Worm (Caenorhabditis elegans) whole organism, mixed stage, embryonic: Measurements from ENCODE around the gene irld-4.

Experiments
- M03D4.4 ChIP-seq: sonication (generic microtip); optimal IDR thresholded peaks from 2 replicates; lab custom pipeline; 2017; ENCODE audit warnings: mild to moderate bottlenecking, missing genetic modification characterization, missing compliant biosample characterization
- bed-3 ChIP-seq: fragments of 200-800 bp; sonication (Bioruptor generic); optimal IDR thresholded peaks from 3 replicates; lab custom pipeline; 2018; ENCODE audit warnings: mild to moderate bottlenecking, missing genetic modification characterization, moderate library complexity, missing compliant biosample characterization
- blmp-1 ChIP-seq: fragments of 150-350 bp; optimal IDR thresholded peaks from 2 replicates; lab custom pipeline; 2014; ENCODE audit warnings: missing biosample characterization, missing genetic modification characterization
- ceh-39 ChIP-seq: fragments of 150-350 bp; optimal IDR thresholded peaks from 2 replicates; lab custom pipeline; 2014; ENCODE audit warnings: missing biosample characterization, missing genetic modification characterization
- ceh-43 ChIP-seq: fragments of 200-800 bp; sonication (Bioruptor generic); optimal IDR thresholded peaks from 2 replicates; lab custom pipeline; 2018; ENCODE audit warnings: mild to moderate bottlenecking, missing genetic modification characterization, moderate library complexity, missing compliant biosample characterization
- ces-1 ChIP-seq: fragments of 150-350 bp; optimal IDR thresholded peaks from 2 replicates; lab custom pipeline; 2014; ENCODE audit warnings: missing biosample characterization, missing genetic modification reagents, missing genetic modification characterization
- cnd-1 ChIP-seq: fragments of 200-800 bp; sonication (Bioruptor generic); optimal IDR thresholded peaks from 2 replicates; lab custom pipeline; 2018; ENCODE audit warnings: mild to moderate bottlenecking, missing genetic modification characterization, missing compliant biosample characterization
- drap-1 ChIP-seq: fragments of 200-800 bp; sonication (Bioruptor generic); optimal IDR thresholded peaks from 3 replicates; lab custom pipeline; 2018; ENCODE audit warnings: mild to moderate bottlenecking, missing genetic modification characterization, missing compliant biosample characterization
- elt-1 ChIP-seq: sonication (generic microtip); optimal IDR thresholded peaks from 2 replicates; lab custom pipeline; 2017; ENCODE audit warnings: missing genetic modification characterization, mild to moderate bottlenecking, missing compliant biosample characterization, antibody characterized with exemption, moderate library complexity, borderline replicate concordance; ENCODE audit not compliant: insufficient read depth
- elt-3 ChIP-seq: fragments of 150-350 bp; optimal IDR thresholded peaks from 2 replicates; lab custom pipeline; 2014; ENCODE audit warnings: missing biosample characterization, missing genetic modification characterization
- flh-1 ChIP-seq: fragments of 200-800 bp; sonication (Bioruptor generic); optimal IDR thresholded peaks from 2 replicates; lab custom pipeline; 2018; ENCODE audit warnings: mild to moderate bottlenecking, missing genetic modification characterization, moderate library complexity, missing compliant biosample characterization
- hlh-1 ChIP-seq: fragments of 150-350 bp; optimal IDR thresholded peaks from 2 replicates; lab custom pipeline; 2014; ENCODE audit warnings: missing biosample characterization, missing genetic modification reagents, missing genetic modification characterization
- lin-13 ChIP-seq: fragments of 150-350 bp; optimal IDR thresholded peaks from 2 replicates; lab custom pipeline; 2014; ENCODE audit warnings: missing biosample characterization, missing genetic modification characterization
- lin-32 ChIP-seq: fragments of 200-800 bp; sonication (Bioruptor generic); optimal IDR thresholded peaks from 2 replicates; lab custom pipeline; 2018; ENCODE audit warnings: mild to moderate bottlenecking, missing genetic modification characterization, missing compliant biosample characterization
- lsy-2 ChIP-seq: fragments of 150-350 bp; optimal IDR thresholded peaks from 2 replicates; lab custom pipeline; 2014; ENCODE audit warnings: missing biosample characterization, missing genetic modification characterization
- mab-5 ChIP-seq: fragments of 150-350 bp; optimal IDR thresholded peaks from 2 replicates; lab custom pipeline; 2014; ENCODE audit warnings: missing biosample characterization, missing genetic modification characterization
- mep-1 ChIP-seq: fragments of 150-350 bp; optimal IDR thresholded peaks from 2 replicates; lab custom pipeline; 2017; ENCODE audit warnings: missing biosample characterization, missing genetic modification reagents, missing genetic modification characterization, inconsistent platforms
- mls-2 ChIP-seq: sonication (generic microtip); optimal IDR thresholded peaks from 2 replicates; lab custom pipeline; 2016; ENCODE audit warnings: mild to moderate bottlenecking, missing genetic modification characterization, moderate library complexity, missing compliant biosample characterization
- nhr-12 ChIP-seq: fragments of 150-350 bp; optimal IDR thresholded peaks from 2 replicates; lab custom pipeline; 2014; ENCODE audit warnings: missing biosample characterization, missing genetic modification characterization
- nhr-2 ChIP-seq: fragments of 150-350 bp; optimal IDR thresholded peaks from 2 replicates; lab custom pipeline; 2014; ENCODE audit warnings: missing biosample characterization, missing genetic modification characterization
- nhr-237 ChIP-seq: fragments of 150-350 bp; optimal IDR thresholded peaks from 2 replicates; lab custom pipeline; 2014; ENCODE audit warnings: missing biosample characterization, missing genetic modification characterization
- nhr-28 ChIP-seq: fragments of 150-350 bp; optimal IDR thresholded peaks from 2 replicates; lab custom pipeline; 2014; ENCODE audit warnings: missing biosample characterization, missing genetic modification characterization
- nhr-76 ChIP-seq: sonication (generic microtip); optimal IDR thresholded peaks from 2 replicates; lab custom pipeline; 2017; ENCODE audit warnings: missing biosample characterization, missing genetic modification characterization
- pha-4 ChIP-seq: fragments of 150-350 bp; optimal IDR thresholded peaks from 2 replicates; lab custom pipeline; 2018; ENCODE audit warnings: missing biosample characterization, missing genetic modification reagents, missing genetic modification characterization
- sem-2 ChIP-seq: fragments of 200-800 bp; sonication (Bioruptor generic); optimal IDR thresholded peaks from 2 replicates; lab custom pipeline; 2018; ENCODE audit warnings: mild to moderate bottlenecking, missing genetic modification characterization, missing compliant biosample characterization
- snpc-4 ChIP-seq: fragments of 150-350 bp; optimal IDR thresholded peaks from 2 replicates; lab custom pipeline; 2014; ENCODE audit warnings: missing biosample characterization, missing genetic modification characterization
- sptf-1 ChIP-seq: sonication (generic microtip); optimal IDR thresholded peaks from 2 replicates; lab custom pipeline; 2017; ENCODE audit warnings: mild to moderate bottlenecking, missing genetic modification characterization, moderate library complexity, missing compliant biosample characterization
- tbx-8 ChIP-seq: fragments of 200-800 bp; sonication (Bioruptor generic); optimal IDR thresholded peaks from 2 replicates; lab custom pipeline; 2018; ENCODE audit warnings: mild to moderate bottlenecking, missing genetic modification characterization, moderate library complexity, missing compliant biosample characterization
- unc-39 ChIP-seq: fragments of 150-350 bp; optimal IDR thresholded peaks from 2 replicates; lab custom pipeline; 2014; ENCODE audit warnings: missing biosample characterization, missing genetic modification characterization
- unc-62 ChIP-seq: fragments of 150-350 bp; optimal IDR thresholded peaks from 2 replicates; lab custom pipeline; 2014; ENCODE audit warnings: missing biosample characterization, missing genetic modification reagents, missing genetic modification characterization
- zip-8 ChIP-seq: fragments of 150-350 bp; optimal IDR thresholded peaks from 2 replicates; lab custom pipeline; 2014; ENCODE audit warnings: missing biosample characterization, missing genetic modification characterization
- ztf-11 ChIP-seq: fragments of 150-350 bp; optimal IDR thresholded peaks from 2 replicates; lab custom pipeline; 2014; ENCODE audit warnings: missing biosample characterization, missing genetic modification characterization

Gene irld-4

ce11 chrIV:14617059-14617458 is 15.8 kb upstream of the irld-4 start:
- TF ChIP-seq elt-1 (no peak), unc-39 (tag; lab: Kevin White, UChicago) (no peak), bed-3 (GFP tag; lab: Kevin White, UChicago) (no peak), sptf-1 (tag; lab: Kevin White, UChicago) (no peak), lin-13 (no peak), mep-1 (no peak), nhr-28 (no peak), mab-5 (tag; lab: Kevin White, UChicago) (no peak), lsy-2 (tag; lab: Kevin White, UChicago) (no peak), blmp-1 (tag; lab: Kevin White, UChicago) (no peak), hlh-1 (tag; lab: Kevin White, UChicago) (no peak), snpc-4 (tag; lab: Kevin White, UChicago) (no peak), zip-8 (no peak)

- TF ChIP-seq pha-4 (tag; lab: Kevin White, UChicago) (peak; percentile 34), cnd-1 (tag; lab: Kevin White, UChicago) (no peak), M03D4.4 (tag; lab: Kevin White, UChicago) (no peak), nhr-28 (no peak), nhr-237 (tag; lab: Kevin White, UChicago) (no peak)
Measured at ce11 chrIV:14617498-14617897, 15.4 kb upstream of the irld-4 start.

ce11 chrIV:14617985-14618384 is 14.9 kb upstream of the irld-4 start:
- TF ChIP-seq drap-1 (GFP tag; lab: Kevin White, UChicago) (no peak), mab-5 (tag; lab: Kevin White, UChicago) (no peak), sptf-1 (tag; lab: Kevin White, UChicago) (no peak), pha-4 (tag; lab: Kevin White, UChicago) (no peak), nhr-237 (tag; lab: Kevin White, UChicago) (no peak), tbx-8 (no peak), snpc-4 (tag; lab: Kevin White, UChicago) (no peak)

DNA sequence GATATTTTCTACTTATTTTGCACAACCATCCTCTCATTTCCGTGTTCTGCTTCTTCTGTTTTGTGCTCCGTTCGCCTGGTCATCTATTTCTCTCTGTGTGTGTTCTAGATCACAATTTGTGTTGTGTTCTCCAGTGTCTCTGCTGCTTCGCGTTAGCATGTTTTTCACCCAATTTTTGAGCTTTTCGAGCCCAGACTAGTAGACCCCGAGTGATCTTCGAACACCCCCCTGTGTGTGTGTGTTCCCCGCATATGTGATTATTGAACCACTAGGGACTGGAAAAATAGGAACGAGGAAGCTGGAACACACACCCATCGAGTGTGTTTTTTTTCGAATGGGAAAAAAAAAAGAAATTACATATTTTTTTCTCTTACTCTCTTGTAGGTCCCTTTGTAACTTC is 14.3 kb upstream of the irld-4 start:
- TF ChIP-seq bed-3 (GFP tag; lab: Kevin White, UChicago) (no peak), ztf-11 (tag; lab: Kevin White, UChicago) (no peak), nhr-2 (tag; lab: Kevin White, UChicago) (no peak), ceh-39 (tag; lab: Kevin White, UChicago) (no peak), drap-1 (GFP tag; lab: Kevin White, UChicago) (no peak), sptf-1 (tag; lab: Kevin White, UChicago) (no peak), hlh-1 (tag; lab: Kevin White, UChicago) (no peak), lin-32 (no peak), mls-2 (tag; lab: Kevin White, UChicago) (no peak), nhr-76 (tag; lab: Kevin White, UChicago) (no peak), elt-3 (tag; lab: Kevin White, UChicago) (no peak), pha-4 (tag; lab: Kevin White, UChicago) (no peak), nhr-12 (tag; lab: Kevin White, UChicago) (no peak), ceh-43 (GFP tag; lab: Kevin White, UChicago) (no peak), ces-1 (GFP tag; lab: Kevin White, UChicago) (no peak), blmp-1 (tag; lab: Kevin White, UChicago) (no peak), unc-62 (no peak), lsy-2 (tag; lab: Kevin White, UChicago) (no peak)
- TF ChIP-seq, all 35 proteins: peak for 0

ce11 chrIV:14620042-14620441 is 12.9 kb upstream of the irld-4 start:
- TF ChIP-seq nhr-76 (tag; lab: Kevin White, UChicago) (no peak), nhr-28 (no peak), nhr-12 (tag; lab: Kevin White, UChicago) (no peak), flh-1 (GFP tag; lab: Kevin White, UChicago) (no peak), hlh-1 (tag; lab: Kevin White, UChicago) (no peak), elt-3 (tag; lab: Kevin White, UChicago) (no peak), cnd-1 (tag; lab: Kevin White, UChicago) (no peak), sptf-1 (tag; lab: Kevin White, UChicago) (no peak), pha-4 (tag; lab: Kevin White, UChicago) (no peak), blmp-1 (tag; lab: Kevin White, UChicago) (no peak), lsy-2 (tag; lab: Kevin White, UChicago) (no peak), nhr-237 (tag; lab: Kevin White, UChicago) (no peak), ceh-43 (GFP tag; lab: Kevin White, UChicago) (no peak), snpc-4 (tag; lab: Kevin White, UChicago) (no peak), sem-2 (no peak)
- TF ChIP-seq, all 35 proteins: peak for 0
